Fruit fly (Drosophila melanogaster) whole organism, pupa: Measurements from ENCODE around the gene sosie.

Source experiments
- CG10348 ChIP-seq: fragments of 200-800 bp; sonication (Bioruptor generic); IDR thresholded peaks from 2 replicates; pipeline ENCODE4 v1.3.6; 2022; ENCODE audit warnings: missing biosample characterization, missing genetic modification characterization
- CG14655 ChIP-seq: fragments of 200-800 bp; sonication (Bioruptor generic); optimal IDR thresholded peaks from 3 replicates; lab custom pipeline; 2017; ENCODE audit warnings: mild to moderate bottlenecking, missing biosample characterization, missing genetic modification reagents, missing genetic modification characterization
- CG17806 ChIP-seq: fragments of 200-800 bp; sonication (Bioruptor generic); optimal IDR thresholded peaks from 2 replicates; lab custom pipeline; 2018; ENCODE audit warnings: missing biosample characterization, mild to moderate bottlenecking, missing genetic modification characterization, moderate library complexity
- CG8159 ChIP-seq: fragments of 200-800 bp; sonication (Bioruptor generic); optimal IDR thresholded peaks from 3 replicates; lab custom pipeline; 2018; ENCODE audit warnings: missing biosample characterization, mild to moderate bottlenecking, missing genetic modification characterization, moderate library complexity
- CG8301 ChIP-seq: fragments of 200-800 bp; sonication (Bioruptor generic); optimal IDR thresholded peaks from 2 replicates; lab custom pipeline; 2018; ENCODE audit warnings: missing biosample characterization, mild to moderate bottlenecking, missing genetic modification characterization
- CG9948 ChIP-seq: fragments of 200-800 bp; sonication (Bioruptor generic); optimal IDR thresholded peaks from 2 replicates; lab custom pipeline; 2018; ENCODE audit warnings: missing biosample characterization, mild to moderate bottlenecking, missing genetic modification characterization, moderate library complexity
- Pif1A ChIP-seq: fragments of 200-800 bp; sonication (Bioruptor generic); optimal IDR thresholded peaks from 3 replicates; lab custom pipeline; 2016; ENCODE audit warnings: missing biosample characterization, missing genetic modification characterization
- Snoo ChIP-seq: fragments of 200-800 bp; sonication (Bioruptor generic); optimal IDR thresholded peaks from 3 replicates; lab custom pipeline; 2017; ENCODE audit warnings: missing biosample characterization, mild to moderate bottlenecking, missing genetic modification characterization, inconsistent platforms
- gl ChIP-seq: fragments of 200-800 bp; sonication (Bioruptor generic); optimal IDR thresholded peaks from 2 replicates; lab custom pipeline; 2018; ENCODE audit warnings: missing biosample characterization, mild to moderate bottlenecking, missing genetic modification characterization

DNA sequence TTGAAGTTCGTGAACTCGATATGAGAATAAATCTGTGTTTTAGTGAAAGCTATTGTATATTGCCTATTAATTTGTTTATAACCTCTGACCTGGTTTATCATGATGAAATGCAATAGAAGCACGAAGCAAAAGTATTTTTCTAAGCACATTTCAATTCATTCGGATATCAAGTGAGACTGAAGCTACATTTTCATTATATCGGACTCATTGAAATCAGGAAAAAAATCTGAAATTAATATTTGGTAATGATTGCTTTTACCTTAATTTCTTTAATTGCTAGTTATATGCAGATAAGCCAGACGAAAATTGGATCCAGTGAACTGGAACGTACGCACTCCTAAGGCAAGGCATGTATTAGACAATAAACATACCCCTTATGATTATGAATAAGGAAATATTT lies 7.3 kb downstream of the sosie start, which contains the start of gene CG33658:
- no peak for TF ChIP-seq CG8159 (tag; lab: Kevin White, UChicago)
- TF ChIP-seq CG14655 (GFP tag; lab: Kevin White, UChicago): no peak
- no peak for TF ChIP-seq CG8301 (tag; lab: Kevin White, UChicago)
- TF ChIP-seq CG17806 (tag; lab: Kevin White, UChicago): no peak
- TF ChIP-seq Snoo (tag; lab: Kevin White, UChicago): no peak
- TF ChIP-seq gl (tag; lab: Kevin White, UChicago): no peak
- TF ChIP-seq Pif1A: no peak
- TF ChIP-seq CG9948 (tag; lab: Kevin White, UChicago): no peak
- no peak for TF ChIP-seq CG10348 (GFP tag; lab: Robert Waterston, UW)
